Worm (Caenorhabditis elegans): ENCODE data around the gene best-14.

ce11 chrV:10529600-10529999 lies 28.2 kb upstream of the best-14 start:
- TF ChIP-seq ceh-16 (tag; optimal IDR thresholded peaks at IDR 0.05) (no peak), egl-27 (tag; optimal IDR thresholded peaks at IDR 0.05) (no peak), blmp-1 (tag; optimal IDR thresholded peaks at IDR 0.05; ENCODE audit: insufficient read depth) (no peak), aly-2 (tag; optimal IDR thresholded peaks at IDR 0.05) (no peak), ceh-82 (tag; optimal IDR thresholded peaks at IDR 0.05) (no peak), unc-62 (GFP tag; optimal IDR thresholded peaks at IDR 0.05) (no peak), ama-1 (optimal IDR thresholded peaks at IDR 0.05) (no peak), C34F6.9 (tag; optimal IDR thresholded peaks at IDR 0.05) (no peak), zag-1 (tag; optimal IDR thresholded peaks at IDR 0.05) (no peak), nhr-10 (tag; optimal IDR thresholded peaks at IDR 0.05) (no peak), elt-3 (tag; optimal IDR thresholded peaks at IDR 0.05) (no peak), unc-39 (tag; optimal IDR thresholded peaks at IDR 0.05) (no peak), dmd-4 (tag; optimal IDR thresholded peaks at IDR 0.05) (no peak), lsy-2 (tag; optimal IDR thresholded peaks at IDR 0.05) (no peak)
